Worm (Caenorhabditis elegans) whole organism, L4 larva: ENCODE data around the gene egl-3.

ENCODE experiments used
- F10B5.3 ChIP-seq: sonication (generic microtip); optimal IDR thresholded peaks from 2 replicates; lab custom pipeline; 2016; ENCODE audit warnings: mild to moderate bottlenecking, missing genetic modification characterization, missing compliant biosample characterization
- T20F7.1 ChIP-seq: fragments of 200-800 bp; sonication (Bioruptor generic); optimal IDR thresholded peaks from 2 replicates; lab custom pipeline; 2018; ENCODE audit warnings: mild to moderate bottlenecking, missing genetic modification characterization, missing compliant biosample characterization
- T26A8.4 ChIP-seq: fragments of 200-800 bp; sonication (Bioruptor generic); IDR thresholded peaks from 2 replicates; pipeline ENCODE4 v1.3.6; 2022; ENCODE audit warnings: missing genetic modification characterization, missing compliant biosample characterization
- Y105C5A.15 ChIP-seq: fragments of 200-800 bp; sonication (Bioruptor generic); IDR thresholded peaks from 2 replicates; pipeline ENCODE4 v1.3.6; 2022; ENCODE audit warnings: missing genetic modification characterization, missing compliant biosample characterization
- Y5F2A.4 ChIP-seq: fragments of 200-800 bp; sonication (Bioruptor generic); optimal IDR thresholded peaks from 2 replicates; lab custom pipeline; 2018; ENCODE audit warnings: mild to moderate bottlenecking, missing genetic modification characterization, missing compliant biosample characterization
- ZK546.5 ChIP-seq, 2 experiments: sonication (generic microtip); optimal IDR thresholded peaks; 2 replicates each; lab custom pipeline; 2017; ENCODE audit warnings: missing biosample characterization in 2 of 2, missing genetic modification characterization in 2 of 2
- aha-1 ChIP-seq: fragments of 150-350 bp; peaks from one replicate; lab custom pipeline; 2014; ENCODE audit warnings: missing biosample characterization, missing genetic modification characterization
- aly-2 ChIP-seq: sonication (generic microtip); optimal IDR thresholded peaks from 2 replicates; lab custom pipeline; 2018; ENCODE audit warnings: missing biosample characterization, missing genetic modification characterization
- ama-1 ChIP-seq: fragments of 150-350 bp; optimal IDR thresholded peaks from 2 replicates; lab custom pipeline; 2014; ENCODE audit warnings: inconsistent platforms, mixed read lengths
- attf-4 ChIP-seq: sonication (generic microtip); optimal IDR thresholded peaks from 3 replicates; lab custom pipeline; 2017; ENCODE audit warnings: missing biosample characterization, missing genetic modification characterization
- ceh-20 ChIP-seq: fragments of 200-800 bp; sonication (Bioruptor generic); IDR thresholded peaks from 2 replicates; pipeline ENCODE4 v1.3.6; 2022; ENCODE audit warnings: missing genetic modification reagents, missing genetic modification characterization, missing compliant biosample characterization
- ceh-62 ChIP-seq: sonication (generic microtip); optimal IDR thresholded peaks from 2 replicates; lab custom pipeline; 2017; ENCODE audit warnings: missing biosample characterization, missing genetic modification characterization
- ceh-82 ChIP-seq: sonication (generic microtip); optimal IDR thresholded peaks from 2 replicates; lab custom pipeline; 2017; ENCODE audit warnings: missing biosample characterization, missing genetic modification characterization
- ces-1 ChIP-seq: fragments of 150-350 bp; sonication (generic microtip); optimal IDR thresholded peaks from 4 replicates; lab custom pipeline; 2014; ENCODE audit warnings: missing biosample characterization, missing genetic modification reagents, missing genetic modification characterization
- daf-16 ChIP-seq, 3 experiments: sonication (generic microtip); optimal IDR thresholded peaks; 2 replicates each; lab custom pipeline; 2016 to 2017; ENCODE audit warnings: missing genetic modification characterization in 3 of 3, missing genetic modification reagents in 3 of 3, mild to moderate bottlenecking in 2 of 3, missing compliant biosample characterization in 2 of 3, missing biosample characterization in 1 of 3, moderate library complexity in 1 of 3
- daf-19 ChIP-seq: fragments of 200-800 bp; sonication (Bioruptor generic); conservative IDR thresholded peaks from 2 replicates; pipeline ENCODE4 v1.3.6; 2022; ENCODE audit warnings: missing genetic modification characterization, missing compliant biosample characterization
- dmd-6 ChIP-seq: fragments of 200-800 bp; sonication (Bioruptor generic); IDR thresholded peaks from 2 replicates; pipeline ENCODE4 v1.3.6; 2022; ENCODE audit warnings: missing genetic modification reagents, missing genetic modification characterization, missing compliant biosample characterization
- dpl-1 ChIP-seq: fragments of 150-350 bp; optimal IDR thresholded peaks from 2 replicates; lab custom pipeline; 2014; ENCODE audit warnings: missing biosample characterization, missing genetic modification reagents, missing genetic modification characterization
- dve-1 ChIP-seq: sonication (generic microtip); optimal IDR thresholded peaks from 2 replicates; lab custom pipeline; 2017; ENCODE audit warnings: antibody characterized with exemption, mild to moderate bottlenecking, missing genetic modification characterization, missing compliant biosample characterization; ENCODE audit not compliant: insufficient read depth
- gei-8 ChIP-seq: fragments of 200-800 bp; sonication (Bioruptor generic); optimal IDR thresholded peaks from 2 replicates; lab custom pipeline; 2018; ENCODE audit warnings: mild to moderate bottlenecking, missing genetic modification characterization, missing compliant biosample characterization
- hlh-11 ChIP-seq: fragments of 200-800 bp; sonication (Bioruptor generic); optimal IDR thresholded peaks from 2 replicates; lab custom pipeline; 2018; ENCODE audit warnings: mild to moderate bottlenecking, missing genetic modification characterization, missing compliant biosample characterization
- hlh-30 ChIP-seq: sonication (generic microtip); optimal IDR thresholded peaks from 2 replicates; lab custom pipeline; 2017; ENCODE audit warnings: antibody characterized with exemption, mild to moderate bottlenecking, missing genetic modification characterization, missing compliant biosample characterization; ENCODE audit not compliant: insufficient read depth
- lin-38 ChIP-seq: fragments of 200-800 bp; sonication (Bioruptor generic); IDR thresholded peaks from 2 replicates; pipeline ENCODE4 v1.3.6; 2022; ENCODE audit warnings: missing genetic modification reagents, missing genetic modification characterization, missing compliant biosample characterization
- lin-39 ChIP-seq: fragments of 150-350 bp; optimal IDR thresholded peaks from 2 replicates; lab custom pipeline; 2014; ENCODE audit warnings: missing biosample characterization, missing genetic modification reagents, missing genetic modification characterization
- lsy-2 ChIP-seq, 2 experiments: fragments of 150-350 bp in 1 of 2; sonication (generic microtip) in 1 of 2; optimal IDR thresholded peaks; 2 replicates each; lab custom pipeline; 2014 to 2017; ENCODE audit warnings: missing biosample characterization in 2 of 2, missing genetic modification characterization in 2 of 2
- mdl-1 ChIP-seq, 2 experiments: fragments of 150-350 bp in 1 of 2; sonication (generic microtip) in 1 of 2; optimal IDR thresholded peaks; 2 replicates each; lab custom pipeline; 2014 to 2017; ENCODE audit warnings: missing biosample characterization in 2 of 2, missing genetic modification characterization in 2 of 2
- mdt-29 ChIP-seq: fragments of 200-800 bp; sonication (Bioruptor generic); IDR thresholded peaks from 2 replicates; pipeline ENCODE4 v1.3.6; 2022; ENCODE audit warnings: missing genetic modification reagents, missing genetic modification characterization, missing compliant biosample characterization
- mep-1 ChIP-seq: fragments of 150-350 bp; sonication (generic microtip); optimal IDR thresholded peaks from 3 replicates; lab custom pipeline; 2014; ENCODE audit warnings: missing biosample characterization, missing genetic modification characterization
- mxl-3 ChIP-seq: fragments of 200-800 bp; sonication (Bioruptor generic); optimal IDR thresholded peaks from 2 replicates; lab custom pipeline; 2018; ENCODE audit warnings: mild to moderate bottlenecking, missing genetic modification characterization, missing compliant biosample characterization
- nhr-10 ChIP-seq: fragments of 150-350 bp; optimal IDR thresholded peaks from 2 replicates; lab custom pipeline; 2014; ENCODE audit warnings: missing biosample characterization, missing genetic modification characterization
- nhr-102 ChIP-seq: sonication (generic microtip); optimal IDR thresholded peaks from 2 replicates; lab custom pipeline; 2016; ENCODE audit warnings: mild to moderate bottlenecking, missing genetic modification characterization, moderate library complexity, missing compliant biosample characterization
- nhr-11 ChIP-seq: fragments of 150-350 bp; optimal IDR thresholded peaks from 2 replicates; lab custom pipeline; 2014; ENCODE audit warnings: missing biosample characterization, missing genetic modification characterization
- nhr-111 ChIP-seq: fragments of 200-800 bp; sonication (Bioruptor generic); optimal IDR thresholded peaks from 2 replicates; lab custom pipeline; 2018; ENCODE audit warnings: mild to moderate bottlenecking, missing genetic modification characterization, missing compliant biosample characterization
- nhr-237 ChIP-seq: sonication (generic microtip); optimal IDR thresholded peaks from 2 replicates; lab custom pipeline; 2017; ENCODE audit warnings: missing biosample characterization, missing genetic modification characterization
- nhr-25 ChIP-seq: sonication (generic microtip); optimal IDR thresholded peaks from 2 replicates; lab custom pipeline; 2017; ENCODE audit warnings: missing genetic modification characterization, mild to moderate bottlenecking, missing compliant biosample characterization, antibody characterized with exemption, moderate library complexity, borderline replicate concordance; ENCODE audit not compliant: insufficient read depth
- nhr-28 ChIP-seq: fragments of 150-350 bp; optimal IDR thresholded peaks from 2 replicates; lab custom pipeline; 2014; ENCODE audit warnings: missing biosample characterization, missing genetic modification characterization
- nhr-41 ChIP-seq: fragments of 200-800 bp; sonication (Bioruptor generic); IDR thresholded peaks from 2 replicates; pipeline ENCODE4 v1.3.6; 2022; ENCODE audit warnings: missing genetic modification reagents, missing genetic modification characterization, missing compliant biosample characterization
- nhr-42 ChIP-seq: fragments of 200-800 bp; sonication (Bioruptor generic); IDR thresholded peaks from 2 replicates; pipeline ENCODE4 v1.3.6; 2022; ENCODE audit warnings: missing genetic modification characterization, missing compliant biosample characterization
- nhr-48 ChIP-seq: sonication (generic microtip); optimal IDR thresholded peaks from 2 replicates; lab custom pipeline; 2016; ENCODE audit warnings: mild to moderate bottlenecking, missing genetic modification characterization, missing compliant biosample characterization
- nhr-6 ChIP-seq: fragments of 150-350 bp; optimal IDR thresholded peaks from 2 replicates; lab custom pipeline; 2014; ENCODE audit warnings: missing biosample characterization, missing genetic modification characterization
- nhr-77 ChIP-seq: fragments of 150-350 bp; optimal IDR thresholded peaks from 2 replicates; lab custom pipeline; 2014; ENCODE audit warnings: missing biosample characterization, missing genetic modification characterization
- pha-4 ChIP-seq, 2 experiments: fragments of 150-350 bp in 1 of 2; fragments of 200-800 bp in 1 of 2; sonication (Bioruptor generic) in 1 of 2; IDR thresholded peaks in 1 of 2; optimal IDR thresholded peaks in 1 of 2; 2 replicates each; pipeline versions ENCODE4 v1.3.6 to Lab custom; 2014 to 2022; ENCODE audit warnings: missing genetic modification characterization in 2 of 2, missing genetic modification reagents in 2 of 2, missing biosample characterization in 1 of 2, missing compliant biosample characterization in 1 of 2
- pqm-1 ChIP-seq: sonication (generic microtip); optimal IDR thresholded peaks from 2 replicates; lab custom pipeline; 2017; ENCODE audit warnings: missing biosample characterization, missing genetic modification characterization
- saeg-2 ChIP-seq: fragments of 200-800 bp; sonication (Bioruptor generic); IDR thresholded peaks from 2 replicates; pipeline ENCODE4 v1.3.6; 2022; ENCODE audit warnings: missing genetic modification reagents, missing genetic modification characterization, missing compliant biosample characterization
- snpc-4 ChIP-seq: fragments of 150-350 bp; optimal IDR thresholded peaks from 2 replicates; lab custom pipeline; 2014; ENCODE audit warnings: missing biosample characterization, missing genetic modification characterization
- tra-1 ChIP-seq: fragments of 200-800 bp; sonication (Bioruptor generic); IDR thresholded peaks from 2 replicates; pipeline ENCODE4 v1.3.6; 2022; ENCODE audit warnings: missing genetic modification reagents, missing genetic modification characterization, missing compliant biosample characterization
- vab-7 ChIP-seq: fragments of 200-800 bp; sonication (Bioruptor generic); IDR thresholded peaks from 2 replicates; pipeline ENCODE4 v1.3.6; 2022; ENCODE audit warnings: missing genetic modification reagents, missing genetic modification characterization, missing compliant biosample characterization
- zag-1 ChIP-seq: fragments of 150-350 bp; optimal IDR thresholded peaks from 2 replicates; lab custom pipeline; 2014; ENCODE audit warnings: missing biosample characterization, missing genetic modification characterization

egl-3 gene

ce11 chrV:10160954-10161353 lies 12.6 kb downstream of the egl-3 start, which contains the start of gene C51E3.10 (continued):
- TF ChIP-seq nhr-28 (tag; lab: Kevin White, UChicago), result peak; percentile 88
- no peak for TF ChIP-seq Y5F2A.4 (GFP tag; lab: Kevin White, UChicago)
- no peak for TF ChIP-seq ZK546.5 (tag; optimal IDR thresholded peaks at IDR 0.05; lab: Kevin White, UChicago)
- no peak for TF ChIP-seq zag-1 (tag; lab: Kevin White, UChicago)
- TF ChIP-seq pha-4 (GFP tag; IDR thresholded peaks at IDR 0.05; lab: Robert Waterston, UW), result 0 out of 2 replicates have a peak, but pooled peaks have one; percentile 8
- no peak for TF ChIP-seq pha-4 (tag; optimal IDR thresholded peaks at IDR 0.05; lab: Kevin White, UChicago)
- TF ChIP-seq T26A8.4 (GFP tag; lab: Robert Waterston, UW), result no peak
- 0 out of 2 replicates have a peak, but pooled peaks have one; percentile 32 for TF ChIP-seq mdt-29 (GFP tag; lab: Robert Waterston, UW)
- TF ChIP-seq aha-1, result peak; percentile 73
- 0 out of 2 replicates have a peak, but pooled peaks have one; percentile 50 for TF ChIP-seq nhr-42 (GFP tag; lab: Robert Waterston, UW)
- no peak for TF ChIP-seq ceh-20 (GFP tag; lab: Robert Waterston, UW)
- TF ChIP-seq mdl-1 (tag; optimal IDR thresholded peaks at IDR 0.05; lab: Kevin White, UChicago), result peak in 1 of 2 experiments; percentile 77
- TF ChIP-seq mep-1 (tag; lab: Kevin White, UChicago), result peak; percentile 36

- TF ChIP-seq nhr-6 (tag; lab: Kevin White, UChicago) (no peak), nhr-77 (peak; percentile 31), nhr-102 (tag; lab: Kevin White, UChicago) (no peak), vab-7 (GFP tag; lab: Robert Waterston, UW) (no peak), nhr-11 (tag; lab: Kevin White, UChicago) (no peak), nhr-48 (no peak), saeg-2 (no peak), aly-2 (tag; lab: Kevin White, UChicago) (no peak), nhr-111 (GFP tag; lab: Kevin White, UChicago) (no peak), ceh-82 (tag; lab: Kevin White, UChicago) (no peak), lsy-2 (tag; optimal IDR thresholded peaks at IDR 0.05; lab: Kevin White, UChicago) (no peak), Y105C5A.15 (GFP tag; lab: Robert Waterston, UW) (no peak), F10B5.3 (tag; lab: Kevin White, UChicago) (no peak), nhr-42 (GFP tag; lab: Robert Waterston, UW) (no peak), zag-1 (tag; lab: Kevin White, UChicago) (no peak), nhr-28 (tag; lab: Kevin White, UChicago) (peak; percentile 54), T20F7.1 (GFP tag; lab: Kevin White, UChicago) (no peak), ceh-62 (tag; lab: Kevin White, UChicago) (no peak), dpl-1 (no peak), nhr-10 (tag; lab: Kevin White, UChicago) (no peak), gei-8 (GFP tag; lab: Kevin White, UChicago) (no peak), snpc-4 (tag; lab: Kevin White, UChicago) (no peak), ama-1 (lab: Kevin White, UChicago) (no peak), hlh-11 (no peak), dve-1 (tag; lab: Kevin White, UChicago) (peak; percentile 64), tra-1 (no peak), mxl-3 (GFP tag; lab: Kevin White, UChicago) (no peak), ceh-20 (GFP tag; lab: Robert Waterston, UW) (no peak), Y5F2A.4 (GFP tag; lab: Kevin White, UChicago) (no peak), lin-39 (tag; lab: Kevin White, UChicago) (no peak), lin-38 (GFP tag; lab: Robert Waterston, UW) (no peak), daf-19 (GFP tag; lab: Robert Waterston, UW) (no peak), dmd-6 (GFP tag; lab: Robert Waterston, UW) (peak; percentile 82), hlh-30 (tag; lab: Kevin White, UChicago) (peak; percentile 42), nhr-237 (no peak), ces-1 (GFP tag; lab: Kevin White, UChicago) (no peak), ZK546.5 (tag; optimal IDR thresholded peaks at IDR 0.05; lab: Kevin White, UChicago) (no peak), nhr-25 (tag; lab: Kevin White, UChicago) (no peak), daf-16 (GFP tag; optimal IDR thresholded peaks at IDR 0.05; lab: Kevin White, UChicago) (no peak), daf-16 (tag; optimal IDR thresholded peaks at IDR 0.05; lab: Kevin White, UChicago) (peak; percentile 66), nhr-41 (GFP tag; lab: Robert Waterston, UW) (no peak), attf-4 (no peak), pqm-1 (tag; lab: Kevin White, UChicago) (peak; percentile 1)
Measured at ce11 chrV:10159972-10160371, 13.6 kb downstream of the egl-3 start.
